Fruit fly (Drosophila melanogaster): Measurements from ENCODE around the gene Vps15.

The Vps15 gene

DNA sequence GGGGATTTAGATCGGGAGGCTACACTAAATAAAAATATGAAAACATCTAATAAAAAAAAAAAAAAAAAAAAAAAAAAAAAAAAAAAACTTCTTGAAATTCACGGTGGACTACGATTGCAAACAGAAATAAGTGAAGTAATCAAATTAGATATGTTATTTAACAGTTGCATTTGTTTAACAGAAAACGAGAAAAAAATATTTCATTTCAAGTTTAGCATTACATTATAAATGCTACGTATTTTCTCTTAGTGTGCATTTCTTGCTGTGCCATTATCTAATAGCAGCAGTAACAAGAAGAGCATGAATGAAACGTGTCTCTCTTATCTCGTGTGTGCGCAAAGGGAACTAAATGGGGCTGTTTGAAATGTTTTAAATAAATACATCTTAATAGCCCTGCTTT, 20.9 kb downstream of the Vps15 start (continued):
- TF ChIP-seq CG12155 (GFP tag; optimal IDR thresholded peaks at IDR 0.05) (peak; percentile 54), CG13894 (tag; optimal IDR thresholded peaks at IDR 0.05) (no peak), wor (GFP tag; IDR thresholded peaks at IDR 0.05) (peak; percentile 57), PHDP (tag; optimal IDR thresholded peaks at IDR 0.05) (peak; percentile 76), org-1 (GFP tag; optimal IDR thresholded peaks at IDR 0.05) (no peak), CG4360 (GFP tag; IDR thresholded peaks at IDR 0.05) (0 out of 2 replicates have a peak, but pooled peaks have one; percentile 6), nau (GFP tag; optimal IDR thresholded peaks at IDR 0.05) (no peak), Side (GFP tag; optimal IDR thresholded peaks at IDR 0.05) (peak; percentile 45), Antp (GFP tag; optimal IDR thresholded peaks at IDR 0.05) (peak; percentile 17), nom (GFP tag; optimal IDR thresholded peaks at IDR 0.05) (no peak), dan (GFP tag; IDR thresholded peaks at IDR 0.05) (no peak), CG5180 (GFP tag; optimal IDR thresholded peaks at IDR 0.05) (peak; percentile 13), gsb (GFP tag; IDR thresholded peaks at IDR 0.05) (no peak), CG30020 (tag; optimal IDR thresholded peaks at IDR 0.05) (peak; percentile 36), CG17385 (GFP tag; optimal IDR thresholded peaks at IDR 0.05) (peak; percentile 59), Doc3 (GFP tag; IDR thresholded peaks at IDR 0.05; ENCODE audit: partially characterized antibody) (no peak), ind (GFP tag; optimal IDR thresholded peaks at IDR 0.05) (peak; percentile 79), CG31224 (GFP tag; IDR thresholded peaks at IDR 0.05) (peak; percentile 57; the same call in 1 of the 2 replicates), Bdp1 (GFP tag; optimal IDR thresholded peaks at IDR 0.05) (no peak), ems (GFP tag; optimal IDR thresholded peaks at IDR 0.05) (peak; percentile 16), trem (tag; optimal IDR thresholded peaks at IDR 0.05) (peak; percentile 61), Spps (tag; optimal IDR thresholded peaks at IDR 0.05) (peak; percentile 28), az2 (GFP tag; optimal IDR thresholded peaks at IDR 0.05) (peak; percentile 51), gcm (GFP tag; optimal IDR thresholded peaks at IDR 0.05) (peak; percentile 59), pan (optimal IDR thresholded peaks at IDR 0.05) (no peak), pan (GFP tag; optimal IDR thresholded peaks at IDR 0.05 in 1 of 2, IDR thresholded peaks at IDR 0.05 in 1 of 2) (peak in 1 of 2 experiments; percentile 75), CG17612 (GFP tag; IDR thresholded peaks at IDR 0.05) (no peak), schlank (tag; optimal IDR thresholded peaks at IDR 0.05) (no peak), inv (GFP tag; IDR thresholded peaks at IDR 0.05; ENCODE audit: partially characterized antibody) (no peak), gfzf (GFP tag; optimal IDR thresholded peaks at IDR 0.05) (no peak), stc (GFP tag; IDR thresholded peaks at IDR 0.05) (peak; percentile 76), CG6254 (GFP tag; optimal IDR thresholded peaks at IDR 0.05) (peak; percentile 59), CG3838 (GFP tag; optimal IDR thresholded peaks at IDR 0.05) (peak; percentile 49), E2f2 (GFP tag; IDR thresholded peaks at IDR 0.05) (peak; percentile 58; the same call in 1 of the 2 replicates), da (GFP tag; optimal IDR thresholded peaks at IDR 0.05) (peak; percentile 45), scrt (GFP tag; optimal IDR thresholded peaks at IDR 0.05) (peak; percentile 38), CG6765 (GFP tag; optimal IDR thresholded peaks at IDR 0.05) (peak; percentile 4), zf30C (GFP tag; optimal IDR thresholded peaks at IDR 0.05) (peak; percentile 53), CG10462 (GFP tag; optimal IDR thresholded peaks at IDR 0.05) (peak; percentile 63), phol (tag; optimal IDR thresholded peaks at IDR 0.05) (peak; percentile 69), HmgD (GFP tag; optimal IDR thresholded peaks at IDR 0.05) (no peak), trh (GFP tag; optimal IDR thresholded peaks at IDR 0.05) (peak; percentile 19), CG3995 (GFP tag; optimal IDR thresholded peaks at IDR 0.05) (no peak), Lhr (GFP tag; optimal IDR thresholded peaks at IDR 0.05) (no peak), CG5245 (GFP tag; optimal IDR thresholded peaks at IDR 0.05) (peak; percentile 53), CG4707 (GFP tag; optimal IDR thresholded peaks at IDR 0.05) (no peak), Hey (tag; optimal IDR thresholded peaks at IDR 0.05) (no peak), vfl (GFP tag; optimal IDR thresholded peaks at IDR 0.05) (no peak), gcm2 (GFP tag; optimal IDR thresholded peaks at IDR 0.05) (no peak), CG18619 (GFP tag; optimal IDR thresholded peaks at IDR 0.05) (peak; percentile 43), pho (GFP tag; optimal IDR thresholded peaks at IDR 0.05) (peak; percentile 59)

Measured in whole organism, embryonic.